Worm (Caenorhabditis elegans) whole organism, L1 larva: Measurements from ENCODE around the gene col-12.

Experiments used
- C04F5.9 ChIP-seq: sonication (generic microtip); optimal IDR thresholded peaks from 2 replicates; lab custom pipeline; 2016; ENCODE audit warnings: missing genetic modification characterization, missing compliant biosample characterization
- C16A3.4 ChIP-seq: fragments of 150-350 bp; optimal IDR thresholded peaks from 2 replicates; lab custom pipeline; 2014; ENCODE audit warnings: missing biosample characterization, missing genetic modification characterization
- alr-1 ChIP-seq: fragments of 200-800 bp; sonication (Bioruptor generic); optimal IDR thresholded peaks from 2 replicates; lab custom pipeline; 2018; ENCODE audit warnings: borderline replicate concordance, mild to moderate bottlenecking, missing genetic modification characterization, missing compliant biosample characterization
- aly-2 ChIP-seq: fragments of 150-350 bp; optimal IDR thresholded peaks from 2 replicates; lab custom pipeline; 2014; ENCODE audit warnings: missing biosample characterization, missing genetic modification characterization
- blmp-1 ChIP-seq: fragments of 150-350 bp; optimal IDR thresholded peaks from 2 replicates; lab custom pipeline; 2014; ENCODE audit warnings: missing biosample characterization, missing genetic modification characterization
- ceh-63 ChIP-seq: fragments of 200-800 bp; sonication (Bioruptor generic); optimal IDR thresholded peaks from 2 replicates; lab custom pipeline; 2018; ENCODE audit warnings: mild to moderate bottlenecking, missing genetic modification characterization, missing compliant biosample characterization
- ceh-82 ChIP-seq, 3 experiments: fragments of 150-350 bp in 1 of 3; sonication (generic microtip) in 2 of 3; optimal IDR thresholded peaks; 2 replicates each; lab custom pipeline; 2014 to 2017; ENCODE audit warnings: missing biosample characterization in 3 of 3, missing genetic modification characterization in 3 of 3
- efl-3 ChIP-seq: fragments of 200-800 bp; sonication (Bioruptor generic); optimal IDR thresholded peaks from 2 replicates; lab custom pipeline; 2018; ENCODE audit warnings: mild to moderate bottlenecking, missing genetic modification characterization, missing compliant biosample characterization
- elt-3 ChIP-seq, 6 experiments: fragments of 150-350 bp in 1 of 6; sonication (generic microtip); optimal IDR thresholded peaks; 2 replicates each; lab custom pipeline; 2017 to 2018; ENCODE audit warnings: missing biosample characterization in 6 of 6, missing genetic modification characterization in 6 of 6, inconsistent platforms in 1 of 6
- grh-1 ChIP-seq: fragments of 200-800 bp; sonication (Bioruptor generic); IDR thresholded peaks from 2 replicates; pipeline ENCODE4 v1.3.6; 2022; ENCODE audit warnings: missing genetic modification reagents, missing genetic modification characterization, missing compliant biosample characterization
- hlh-4 ChIP-seq: sonication (generic microtip); optimal IDR thresholded peaks from 2 replicates; lab custom pipeline; 2016; ENCODE audit warnings: mild to moderate bottlenecking, missing genetic modification characterization, missing compliant biosample characterization
- hpl-2 ChIP-seq: fragments of 150-350 bp; optimal IDR thresholded peaks from 2 replicates; lab custom pipeline; 2014; ENCODE audit warnings: missing biosample characterization, missing genetic modification reagents, missing genetic modification characterization
- jun-1 ChIP-seq: fragments of 150-350 bp; optimal IDR thresholded peaks from 2 replicates; lab custom pipeline; 2014; ENCODE audit warnings: missing biosample characterization, missing genetic modification reagents, missing genetic modification characterization
- lin-13 ChIP-seq: fragments of 150-350 bp; optimal IDR thresholded peaks from 2 replicates; lab custom pipeline; 2014; ENCODE audit warnings: missing biosample characterization, missing genetic modification reagents, missing genetic modification characterization
- lin-14 ChIP-seq: fragments of 200-800 bp; sonication (Bioruptor generic); optimal IDR thresholded peaks from 2 replicates; lab custom pipeline; 2018; ENCODE audit warnings: mild to moderate bottlenecking, missing genetic modification characterization, moderate library complexity, missing compliant biosample characterization
- lin-35 ChIP-seq, 2 experiments: fragments of 150-350 bp; optimal IDR thresholded peaks; 2 replicates each; lab custom pipeline; 2014; ENCODE audit warnings: missing biosample characterization in 2 of 2, missing genetic modification characterization in 2 of 2, missing genetic modification reagents in 2 of 2
- lir-3 ChIP-seq: sonication (generic microtip); optimal IDR thresholded peaks from 2 replicates; lab custom pipeline; 2016; ENCODE audit warnings: mild to moderate bottlenecking, missing genetic modification characterization, moderate library complexity, missing compliant biosample characterization; ENCODE audit not compliant: poor library complexity
- lsy-2 ChIP-seq, 2 experiments: fragments of 150-350 bp; optimal IDR thresholded peaks; 2 replicates each; lab custom pipeline; 2014; ENCODE audit warnings: missing biosample characterization in 2 of 2, missing genetic modification characterization in 2 of 2
- mab-9 ChIP-seq: fragments of 200-800 bp; sonication (Bioruptor generic); IDR thresholded peaks from 2 replicates; pipeline ENCODE4 v1.3.6; 2022; ENCODE audit warnings: missing genetic modification reagents, missing genetic modification characterization, missing compliant biosample characterization
- mep-1 ChIP-seq: fragments of 150-350 bp; optimal IDR thresholded peaks from 2 replicates; lab custom pipeline; 2014; ENCODE audit warnings: missing biosample characterization, missing genetic modification characterization
- nhr-11 ChIP-seq: fragments of 150-350 bp; optimal IDR thresholded peaks from 2 replicates; lab custom pipeline; 2014; ENCODE audit warnings: missing biosample characterization, missing genetic modification characterization
- nhr-20 ChIP-seq: sonication (generic microtip); optimal IDR thresholded peaks from 2 replicates; lab custom pipeline; 2016; ENCODE audit warnings: mild to moderate bottlenecking, missing genetic modification characterization, missing compliant biosample characterization
- nhr-237 ChIP-seq: fragments of 150-350 bp; optimal IDR thresholded peaks from 2 replicates; lab custom pipeline; 2014; ENCODE audit warnings: missing biosample characterization, missing genetic modification characterization
- nhr-28 ChIP-seq: fragments of 150-350 bp; optimal IDR thresholded peaks from 2 replicates; lab custom pipeline; 2014; ENCODE audit warnings: missing biosample characterization, missing genetic modification characterization
- nhr-85 ChIP-seq: sonication (generic microtip); peaks from one replicate; lab custom pipeline; 2016; ENCODE audit warnings: missing genetic modification characterization, inconsistent platforms, missing compliant biosample characterization
- nhr-90 ChIP-seq: sonication (generic microtip); optimal IDR thresholded peaks from 2 replicates; lab custom pipeline; 2016; ENCODE audit warnings: mild to moderate bottlenecking, missing genetic modification characterization, missing compliant biosample characterization; ENCODE audit not compliant: poor library complexity
- pag-3 ChIP-seq: sonication (generic microtip); optimal IDR thresholded peaks from 2 replicates; lab custom pipeline; 2017; ENCODE audit warnings: missing genetic modification characterization, mild to moderate bottlenecking, missing compliant biosample characterization, antibody characterized with exemption, borderline replicate concordance; ENCODE audit not compliant: insufficient read depth
- pax-3 ChIP-seq: fragments of 200-800 bp; sonication (Bioruptor generic); optimal IDR thresholded peaks from 2 replicates; lab custom pipeline; 2018; ENCODE audit warnings: mild to moderate bottlenecking, missing genetic modification characterization, moderate library complexity, missing compliant biosample characterization
- pqm-1 ChIP-seq: sonication (generic microtip); optimal IDR thresholded peaks from 3 replicates; lab custom pipeline; 2017; ENCODE audit warnings: missing biosample characterization, missing genetic modification characterization
- rnt-1 ChIP-seq: sonication (generic microtip); optimal IDR thresholded peaks from 2 replicates; lab custom pipeline; 2016; ENCODE audit warnings: mild to moderate bottlenecking, missing genetic modification characterization, moderate library complexity, missing compliant biosample characterization
- skn-1 ChIP-seq: fragments of 150-350 bp; optimal IDR thresholded peaks from 2 replicates; lab custom pipeline; 2014; ENCODE audit warnings: missing biosample characterization, missing genetic modification characterization
- snpc-4 ChIP-seq: fragments of 150-350 bp; optimal IDR thresholded peaks from 2 replicates; lab custom pipeline; 2014; ENCODE audit warnings: missing biosample characterization, missing genetic modification characterization
- zag-1 ChIP-seq: fragments of 150-350 bp; optimal IDR thresholded peaks from 2 replicates; lab custom pipeline; 2014; ENCODE audit warnings: missing biosample characterization, missing genetic modification characterization
- ztf-4 ChIP-seq: fragments of 150-350 bp; optimal IDR thresholded peaks from 2 replicates; lab custom pipeline; 2014; ENCODE audit warnings: missing biosample characterization, missing genetic modification characterization

The col-12 gene

DNA sequence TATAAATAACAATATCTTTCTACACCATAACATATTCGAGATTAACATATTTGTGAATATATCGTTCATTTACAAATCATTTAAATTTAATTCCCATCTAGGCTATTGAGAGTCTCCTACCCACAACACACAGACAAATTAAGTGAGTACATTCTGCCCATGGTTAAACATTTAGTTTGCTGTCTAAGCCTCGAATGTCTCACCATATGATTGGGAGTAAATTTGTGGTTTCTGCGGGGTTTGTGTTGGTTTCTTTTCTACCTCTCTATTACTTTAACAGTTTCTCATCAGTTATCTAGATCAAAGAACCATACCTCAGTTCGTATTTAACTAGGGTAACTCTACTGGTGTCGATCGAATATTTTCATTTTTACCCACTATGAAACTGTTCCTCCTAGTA is 26.6 kb downstream of the col-12 start, which contains the start of gene ugt-2 (continued):
- TF ChIP-seq C04F5.9 (tag; lab: Kevin White, UChicago), result no peak
- peak; percentile 22 for TF ChIP-seq lin-14 (GFP tag; lab: Kevin White, UChicago)
- TF ChIP-seq aly-2, result no peak

DNA sequence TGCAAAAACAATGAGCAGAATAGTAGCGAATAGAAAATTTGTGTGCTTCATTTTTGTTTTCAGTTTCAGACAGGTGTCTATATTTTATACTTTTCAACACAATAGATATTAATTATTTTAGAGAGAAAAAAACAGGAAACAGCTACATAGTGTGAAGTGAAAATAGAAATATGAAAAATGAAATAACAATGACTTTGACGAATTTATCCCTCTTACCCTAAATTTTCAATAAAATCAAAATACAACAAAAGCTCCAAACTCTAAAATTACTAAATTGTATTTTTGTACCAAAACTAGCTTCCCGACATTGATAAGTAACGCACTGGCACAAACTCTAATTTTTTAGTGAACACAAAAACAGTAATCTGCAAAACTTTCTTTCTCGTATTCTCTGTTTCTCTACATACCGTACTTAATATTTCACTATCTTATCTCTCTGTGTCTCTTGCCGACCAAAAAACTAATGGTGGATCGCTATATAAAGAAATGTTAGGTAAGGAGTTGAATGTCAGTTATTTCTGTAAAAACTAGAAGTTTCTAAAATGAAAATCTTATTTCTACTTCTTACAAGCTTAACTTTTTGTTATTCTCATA is 29.7 kb downstream of the col-12 start, which contains the start of the genes col-151 and ugt-1:
col-151 (minus strand) TSS at position 51 of the 594 bp plus-strand sequence.
ugt-1 (plus strand) TSS at position 491 of the 594 bp plus-strand sequence.
- TF ChIP-seq pqm-1 (tag; lab: Kevin White, UChicago) (no peak), skn-1 (no peak), C16A3.4 (tag; lab: Kevin White, UChicago) (no peak), zag-1 (tag; lab: Kevin White, UChicago) (no peak), ztf-4 (tag; lab: Kevin White, UChicago) (no peak), mep-1 (no peak), nhr-20 (tag; lab: Kevin White, UChicago) (no peak), pag-3 (tag; lab: Kevin White, UChicago) (no peak)

DNA sequence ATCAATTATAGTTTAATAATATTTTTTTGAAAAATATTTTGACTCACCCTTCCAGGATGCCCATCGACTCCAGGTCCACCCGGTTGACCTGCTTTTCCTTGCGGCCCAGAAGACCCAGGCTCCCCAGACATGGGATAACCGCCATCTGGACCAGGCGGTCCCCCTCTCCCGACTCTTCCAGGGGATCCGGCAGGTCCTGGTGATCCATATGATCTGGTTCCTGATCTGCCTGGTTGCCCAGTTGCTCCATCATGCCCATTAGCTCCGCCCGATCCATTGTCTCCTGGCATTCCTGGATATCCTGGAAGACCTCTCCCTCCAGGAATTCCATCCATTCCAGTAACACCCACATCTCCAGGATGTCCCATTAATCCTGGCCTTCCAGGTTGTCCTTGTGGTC is 31.3 kb downstream of the col-12 start:
- TF ChIP-seq efl-3 (GFP tag; lab: Kevin White, UChicago) (no peak), ceh-63 (GFP tag; lab: Kevin White, UChicago) (peak; percentile 36)

DNA sequence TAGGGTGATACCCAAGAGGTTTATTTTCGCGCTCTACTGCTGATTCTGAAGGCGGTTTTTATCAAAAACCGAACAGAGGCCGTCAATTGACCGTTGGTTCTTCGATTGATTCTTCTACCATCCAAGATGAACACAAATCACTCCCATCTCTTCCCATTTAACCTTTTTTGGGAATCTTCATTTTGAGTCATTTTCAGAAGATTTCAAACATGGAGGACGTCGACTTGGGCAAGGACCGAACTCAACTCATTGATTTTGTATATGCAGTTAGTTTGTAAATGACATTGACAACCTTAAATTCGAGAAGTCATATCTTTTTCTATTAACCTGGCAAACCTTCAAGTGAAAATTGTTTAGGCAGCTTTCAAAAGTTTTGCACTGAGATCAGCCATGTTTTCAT is 36.7 kb downstream of the col-12 start, which contains the start of gene AC3.5:
AC3.5 (plus strand) TSS at position 210 of the 400 bp plus-strand sequence.
- TF ChIP-seq alr-1 (tag; lab: Kevin White, UChicago) (no peak), snpc-4 (tag; lab: Kevin White, UChicago) (no peak), nhr-85 (tag; lab: Kevin White, UChicago) (peak; percentile 61), ceh-82 (tag; optimal IDR thresholded peaks at IDR 0.05; lab: Kevin White, UChicago) (no peak), lir-3 (tag; lab: Kevin White, UChicago) (no peak), hpl-2 (GFP tag; lab: Kevin White, UChicago) (no peak)
- TF ChIP-seq, all 84 proteins: peak for 1

DNA sequence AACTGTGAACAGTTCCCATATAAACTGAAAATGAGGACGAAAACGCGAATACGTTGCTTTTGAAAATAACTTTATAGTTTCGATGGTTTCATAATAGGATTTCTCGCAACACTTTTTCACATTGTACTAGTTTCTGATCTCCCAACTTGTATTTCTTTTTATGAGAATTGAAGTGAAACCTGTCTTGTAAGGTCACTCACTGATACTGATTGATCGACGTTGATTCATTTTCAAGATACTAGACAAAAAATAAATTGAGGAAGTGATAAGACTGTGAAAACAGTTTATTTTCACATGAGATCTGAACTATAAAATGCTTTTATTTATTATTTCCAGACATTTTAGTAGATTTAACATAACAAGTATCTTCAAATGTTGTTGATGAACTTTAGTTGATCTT is 37.6 kb downstream of the col-12 start:
- peak; percentile 47 to 85 (median 66) for TF ChIP-seq elt-3 (tag; optimal IDR thresholded peaks at IDR 0.05; lab: Kevin White, UChicago)
- no peak for TF ChIP-seq nhr-28 (tag; lab: Kevin White, UChicago)
- TF ChIP-seq jun-1 (tag; lab: Kevin White, UChicago), result no peak
- peak; percentile 29 for TF ChIP-seq blmp-1 (tag; lab: Kevin White, UChicago)
- no peak for TF ChIP-seq mab-9
- TF ChIP-seq ceh-82 (tag; optimal IDR thresholded peaks at IDR 0.05; lab: Kevin White, UChicago), result no peak
- no peak for TF ChIP-seq lir-3 (tag; lab: Kevin White, UChicago)
- TF ChIP-seq pax-3, result no peak
- TF ChIP-seq efl-3 (GFP tag; lab: Kevin White, UChicago), result no peak
- peak; percentile 57 for TF ChIP-seq lin-14 (GFP tag; lab: Kevin White, UChicago)
- no peak for TF ChIP-seq hlh-4
- peak; percentile 32; the same call in 1 of the 2 replicates for TF ChIP-seq grh-1 (GFP tag; lab: Robert Waterston, UW)
- TF ChIP-seq lin-35 (GFP tag; optimal IDR thresholded peaks at IDR 0.05; lab: Kevin White, UChicago), result no peak
- TF ChIP-seq nhr-237 (tag; lab: Kevin White, UChicago), result no peak
- TF ChIP-seq nhr-11 (tag; lab: Kevin White, UChicago), result no peak
- TF ChIP-seq nhr-85 (tag; lab: Kevin White, UChicago), result peak; percentile 86
- no peak for TF ChIP-seq rnt-1 (tag; lab: Kevin White, UChicago)
- TF ChIP-seq lsy-2 (tag; optimal IDR thresholded peaks at IDR 0.05; lab: Kevin White, UChicago), result peak in 1 of 2 experiments; percentile 5
- TF ChIP-seq nhr-90 (tag; lab: Kevin White, UChicago), result no peak
- TF ChIP-seq lin-13 (GFP tag; lab: Kevin White, UChicago), result no peak
- TF ChIP-seq nhr-20 (tag; lab: Kevin White, UChicago), result peak; percentile 35
